Fruit fly (Drosophila melanogaster) whole organism, adult: ENCODE data around the gene puf.

Source experiments
- CG11617 ChIP-seq: fragments of 200-800 bp; sonication (Bioruptor generic); optimal IDR thresholded peaks from 2 replicates; lab custom pipeline; 2017; ENCODE audit warnings: mild to moderate bottlenecking, missing biosample characterization, missing genetic modification reagents, missing genetic modification characterization
- CG12768 ChIP-seq: fragments of 200-800 bp; sonication (Bioruptor generic); optimal IDR thresholded peaks from 2 replicates; lab custom pipeline; 2017; ENCODE audit warnings: missing biosample characterization, missing genetic modification characterization, mild to moderate bottlenecking, moderate library complexity, missing genetic modification reagents
- CG14711 ChIP-seq: fragments of 200-800 bp; sonication (Bioruptor generic); optimal IDR thresholded peaks from 2 replicates; lab custom pipeline; 2018; ENCODE audit warnings: missing biosample characterization, mild to moderate bottlenecking, missing genetic modification characterization, moderate library complexity
- CG1620 ChIP-seq: fragments of 200-800 bp; sonication (Bioruptor generic); optimal IDR thresholded peaks from 2 replicates; lab custom pipeline; 2016; ENCODE audit warnings: missing biosample characterization, missing genetic modification characterization
- CG33017 ChIP-seq: fragments of 200-800 bp; sonication (Bioruptor generic); optimal IDR thresholded peaks from 2 replicates; lab custom pipeline; 2018; ENCODE audit warnings: missing biosample characterization, mild to moderate bottlenecking, missing genetic modification characterization, moderate library complexity
- CG5204 ChIP-seq: fragments of 200-800 bp; sonication (Bioruptor generic); optimal IDR thresholded peaks from 2 replicates; lab custom pipeline; 2016; ENCODE audit warnings: missing biosample characterization, missing genetic modification characterization
- CG7045 ChIP-seq: fragments of 200-800 bp; sonication (Bioruptor generic); optimal IDR thresholded peaks from 2 replicates; lab custom pipeline; 2017; ENCODE audit warnings: missing biosample characterization, mild to moderate bottlenecking, missing genetic modification characterization
- CG7101 ChIP-seq: fragments of 200-800 bp; sonication (Bioruptor generic); optimal IDR thresholded peaks from 2 replicates; lab custom pipeline; 2018; ENCODE audit warnings: missing biosample characterization, mild to moderate bottlenecking, missing genetic modification characterization, moderate library complexity
- Clk ChIP-seq: fragments of 200-800 bp; sonication (Bioruptor generic); optimal IDR thresholded peaks from 2 replicates; lab custom pipeline; 2017; ENCODE audit warnings: missing biosample characterization, missing genetic modification characterization
- Crg-1 ChIP-seq: fragments of 200-800 bp; sonication (Bioruptor generic); optimal IDR thresholded peaks from 2 replicates; lab custom pipeline; 2016; ENCODE audit warnings: missing biosample characterization, missing genetic modification characterization
- Hr96 ChIP-seq: fragments of 200-800 bp; sonication (Bioruptor generic); optimal IDR thresholded peaks from 2 replicates; lab custom pipeline; 2016; ENCODE audit warnings: missing biosample characterization, missing genetic modification characterization
- Mnt ChIP-seq: fragments of 200-800 bp; sonication (Bioruptor generic); optimal IDR thresholded peaks from 2 replicates; lab custom pipeline; 2016; ENCODE audit warnings: missing biosample characterization, mild to moderate bottlenecking, missing genetic modification characterization
- bab1 ChIP-seq: fragments of 200-800 bp; sonication (Bioruptor generic); optimal IDR thresholded peaks from 3 replicates; lab custom pipeline; 2019; ENCODE audit warnings: missing biosample characterization, mild to moderate bottlenecking, missing genetic modification characterization, moderate library complexity
- cic ChIP-seq: fragments of 200-800 bp; sonication (Bioruptor generic); optimal IDR thresholded peaks from 2 replicates; lab custom pipeline; 2017; ENCODE audit warnings: missing biosample characterization, mild to moderate bottlenecking, missing genetic modification characterization, moderate library complexity
- cnc ChIP-seq, 2 experiments: fragments of >200 bp; optimal IDR thresholded peaks; 2 replicates each; lab custom pipeline; 2017
- kay ChIP-seq: fragments of 200-800 bp; sonication (Bioruptor generic); peaks from one replicate; lab custom pipeline; 2016; ENCODE audit warnings: missing biosample characterization, missing genetic modification characterization, borderline replicate concordance
- ovo ChIP-seq: fragments of 200-800 bp; sonication (Bioruptor generic); optimal IDR thresholded peaks from 2 replicates; lab custom pipeline; 2016; ENCODE audit warnings: missing biosample characterization, missing genetic modification characterization
- pad ChIP-seq: fragments of 200-800 bp; sonication (Bioruptor generic); optimal IDR thresholded peaks from 3 replicates; lab custom pipeline; 2017; ENCODE audit warnings: missing biosample characterization, missing genetic modification characterization, mild to moderate bottlenecking, moderate library complexity, missing genetic modification reagents
- tj ChIP-seq: fragments of 200-800 bp; sonication (Bioruptor generic); optimal IDR thresholded peaks from 3 replicates; lab custom pipeline; 2017; ENCODE audit warnings: missing biosample characterization, mild to moderate bottlenecking, missing genetic modification characterization, moderate library complexity
- toe ChIP-seq: fragments of 200-800 bp; sonication (Bioruptor generic); optimal IDR thresholded peaks from 2 replicates; lab custom pipeline; 2016; ENCODE audit warnings: missing biosample characterization, missing genetic modification characterization

The puf gene

DNA sequence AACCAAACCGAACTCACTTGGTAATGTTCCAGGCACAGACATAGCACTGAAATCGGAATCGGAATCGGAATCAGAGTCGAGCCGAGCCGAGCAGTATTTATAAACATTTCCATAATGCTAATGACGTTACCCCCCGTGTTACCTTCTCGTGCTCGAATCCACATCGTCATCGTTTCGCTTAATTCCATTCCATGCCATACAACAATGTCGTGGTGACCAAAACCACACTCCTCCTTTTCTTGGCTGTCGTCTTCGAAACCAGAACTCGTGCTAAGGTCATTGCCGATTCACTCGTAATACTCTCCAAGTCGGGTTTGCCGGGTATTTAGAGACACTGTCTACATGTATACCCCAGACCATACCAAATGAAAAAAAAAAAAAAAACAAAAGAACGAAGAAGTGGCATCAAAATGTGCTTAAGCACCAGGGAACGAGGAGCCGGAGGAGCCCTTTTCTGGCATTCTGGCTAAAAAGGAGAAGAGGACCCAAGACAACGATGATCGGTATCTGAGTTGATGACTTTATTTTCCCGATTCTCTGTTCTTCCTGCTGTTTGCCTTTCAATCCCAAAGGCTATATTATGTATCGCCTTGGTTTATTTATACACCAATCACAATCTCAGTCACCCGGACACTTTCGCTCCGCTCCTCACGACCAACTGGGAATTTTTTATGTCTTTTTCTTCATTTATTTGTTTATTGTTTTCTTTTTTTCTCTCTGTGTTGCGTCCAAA lies 46.3 kb downstream of the puf start:
- no peak for TF ChIP-seq Mnt (GFP tag; lab: Kevin White, UChicago)
- TF ChIP-seq kay (GFP tag; lab: Kevin White, UChicago): peak; percentile 67
- peak; percentile 71 for TF ChIP-seq tj (GFP tag; lab: Kevin White, UChicago)

DNA sequence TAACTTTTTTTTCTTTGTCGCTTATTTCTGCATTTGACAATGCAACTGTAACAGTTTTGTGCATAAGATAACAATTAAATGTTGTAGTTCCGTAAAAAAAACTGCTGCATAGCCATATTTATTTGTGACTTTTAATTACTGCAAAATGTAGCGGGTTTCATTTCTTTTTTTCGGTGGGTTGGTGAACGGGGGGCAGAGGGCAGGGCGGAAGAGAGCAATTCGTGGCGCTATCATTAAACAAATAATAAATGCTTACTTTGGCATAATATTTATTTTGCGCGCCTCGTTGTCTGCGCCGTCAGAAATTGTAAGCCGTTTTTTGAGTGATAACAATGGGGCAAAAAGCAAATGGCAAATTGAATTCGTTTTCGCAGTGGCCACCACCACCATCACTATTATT lies 48.8 kb downstream of the puf start:
- TF ChIP-seq Mnt (GFP tag; lab: Kevin White, UChicago): no peak
- TF ChIP-seq kay (GFP tag; lab: Kevin White, UChicago): no peak
- no peak for TF ChIP-seq cnc (optimal IDR thresholded peaks at IDR 0.05; lab: Kevin White, UChicago)
- TF ChIP-seq CG1620: no peak
- TF ChIP-seq CG14711 (tag; lab: Kevin White, UChicago): peak; percentile 30
- TF ChIP-seq toe (GFP tag; lab: Kevin White, UChicago): no peak
- TF ChIP-seq tj (GFP tag; lab: Kevin White, UChicago): peak; percentile 100
- TF ChIP-seq CG7101 (tag; lab: Kevin White, UChicago): peak; percentile 24
- TF ChIP-seq ovo (GFP tag; lab: Kevin White, UChicago): no peak
- TF ChIP-seq CG12768: peak; percentile 41
- peak; percentile 13 for TF ChIP-seq Hr96 (GFP tag; lab: Kevin White, UChicago)
- TF ChIP-seq CG5204 (GFP tag; lab: Kevin White, UChicago): no peak
- TF ChIP-seq CG33017 (tag; lab: Kevin White, UChicago): no peak
- TF ChIP-seq CG7045 (GFP tag; lab: Kevin White, UChicago): peak; percentile 14
- TF ChIP-seq cic (GFP tag; lab: Kevin White, UChicago): peak; percentile 41
- TF ChIP-seq bab1 (GFP tag; lab: Kevin White, UChicago): no peak
- TF ChIP-seq pad: peak; percentile 28
- peak; percentile 20 for TF ChIP-seq CG11617 (GFP tag; lab: Kevin White, UChicago)
- TF ChIP-seq Crg-1 (GFP tag; lab: Kevin White, UChicago): no peak

DNA sequence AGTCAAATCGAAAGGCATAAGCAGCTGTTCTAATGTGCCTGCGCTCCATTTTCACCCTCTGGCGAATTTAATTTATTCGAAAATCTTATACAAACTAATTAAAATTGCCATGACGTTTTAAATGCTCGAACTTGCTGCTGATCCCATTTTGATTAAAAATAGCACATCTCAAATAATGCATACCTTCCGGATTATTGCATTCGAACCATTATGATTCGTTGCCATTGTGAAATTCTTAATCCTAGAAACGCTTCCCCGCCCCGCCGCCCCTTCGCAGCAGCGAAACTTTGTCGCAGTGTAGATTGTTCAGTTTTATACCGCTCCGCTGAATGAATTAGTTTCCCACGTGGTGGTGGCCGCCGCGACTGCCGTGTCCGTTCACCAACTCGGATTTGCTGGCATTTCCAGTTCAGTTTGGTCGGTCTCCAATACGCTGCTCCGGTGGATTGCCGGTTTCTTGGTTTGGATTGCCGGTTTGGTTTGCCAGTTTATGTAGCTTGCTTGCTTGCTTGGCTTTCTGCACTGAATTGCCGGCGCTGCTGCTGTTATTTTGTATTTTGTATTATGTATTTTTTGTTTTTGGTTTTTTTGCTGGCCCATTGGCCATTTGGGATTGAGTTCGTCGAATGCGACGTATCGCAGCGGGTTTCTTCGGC lies 51.2 kb downstream of the puf start:
- peak; percentile 1 for TF ChIP-seq tj (GFP tag; lab: Kevin White, UChicago)
- TF ChIP-seq CG11617 (GFP tag; lab: Kevin White, UChicago): no peak

DNA sequence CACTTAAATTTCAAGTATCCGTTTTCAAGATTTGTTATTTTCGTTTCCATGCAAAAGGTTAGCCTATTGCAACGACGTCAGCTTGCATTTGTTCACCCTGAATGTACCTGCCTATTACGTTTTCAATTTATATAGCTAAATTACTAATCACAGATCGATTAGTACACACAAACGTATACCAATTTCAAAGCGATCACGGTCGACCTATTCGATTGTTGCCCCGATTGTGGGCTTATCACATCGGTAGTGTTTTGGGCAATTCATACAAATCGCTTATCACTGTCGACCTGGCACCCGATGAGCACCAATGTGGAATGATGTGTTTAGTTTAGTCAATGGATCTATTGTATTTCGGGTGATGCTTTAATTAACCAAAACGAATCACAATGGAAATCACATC lies 53.0 kb downstream of the puf start:
- peak; percentile 48 for TF ChIP-seq cic (GFP tag; lab: Kevin White, UChicago)
- TF ChIP-seq cnc (optimal IDR thresholded peaks at IDR 0.05; lab: Kevin White, UChicago): no peak

DNA sequence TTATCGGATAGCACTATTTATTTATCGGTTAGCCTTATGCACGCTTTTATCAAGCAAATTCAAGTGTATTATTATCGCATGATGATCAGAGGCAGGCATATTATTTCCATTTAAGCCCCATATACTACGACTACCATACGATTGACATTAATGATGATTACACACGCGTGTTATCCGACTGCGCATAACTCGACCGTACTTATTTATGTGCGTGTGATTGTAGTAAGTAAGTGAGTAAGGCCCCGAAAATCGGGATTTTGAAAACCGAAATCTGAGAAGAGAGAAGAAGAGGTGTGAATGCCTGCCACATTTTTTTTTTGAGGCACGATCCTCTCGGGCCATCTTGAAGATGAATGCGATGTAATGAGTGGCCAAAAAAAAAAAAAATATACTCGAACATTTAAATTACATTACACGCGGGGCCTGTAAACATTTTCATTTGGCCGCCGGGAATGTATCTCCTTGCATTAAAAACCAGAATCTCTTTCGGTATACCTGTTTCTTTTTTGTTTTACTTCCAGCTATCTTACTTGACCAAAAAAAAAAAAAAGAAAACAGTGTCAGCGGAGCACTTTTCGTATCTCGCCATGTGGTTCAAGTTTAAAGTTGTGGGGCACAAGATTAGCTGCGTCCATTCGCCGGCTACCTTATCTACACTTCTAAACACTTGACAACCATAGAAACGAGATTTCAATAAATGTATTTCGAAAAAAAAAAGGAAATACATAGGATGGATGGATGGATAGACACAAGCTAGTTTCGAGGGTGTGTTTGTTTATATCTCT lies 54.3 kb downstream of the puf start:
- TF ChIP-seq CG33017 (tag; lab: Kevin White, UChicago) (no peak), kay (GFP tag; lab: Kevin White, UChicago) (peak; percentile 53), bab1 (GFP tag; lab: Kevin White, UChicago) (no peak), CG5204 (GFP tag; lab: Kevin White, UChicago) (no peak), CG11617 (GFP tag; lab: Kevin White, UChicago) (no peak)

DNA sequence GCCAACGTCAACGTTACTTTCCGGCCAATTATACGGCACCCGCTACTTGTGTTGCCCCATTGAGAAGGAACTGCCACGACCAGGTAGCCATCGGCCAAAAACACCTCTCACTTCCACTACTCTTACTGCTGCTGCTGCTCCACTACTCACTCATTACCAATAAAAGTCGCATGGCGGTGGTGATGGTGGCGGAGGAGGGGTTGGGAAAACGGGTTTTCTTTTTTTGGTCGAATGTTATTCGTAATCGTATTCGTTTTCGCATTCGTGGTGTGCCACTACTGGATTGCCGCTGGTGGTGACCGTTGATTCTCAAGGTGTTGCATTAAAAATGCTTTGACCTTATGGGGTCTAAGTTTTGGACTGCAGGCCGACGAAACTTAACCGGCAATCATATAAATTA lies 56.1 kb downstream of the puf start:
- no peak for TF ChIP-seq CG11617 (GFP tag; lab: Kevin White, UChicago)
- no peak for TF ChIP-seq cic (GFP tag; lab: Kevin White, UChicago)
- no peak for TF ChIP-seq CG14711 (tag; lab: Kevin White, UChicago)
- no peak for TF ChIP-seq CG7045 (GFP tag; lab: Kevin White, UChicago)
- no peak for TF ChIP-seq bab1 (GFP tag; lab: Kevin White, UChicago)
- no peak for TF ChIP-seq ovo (GFP tag; lab: Kevin White, UChicago)
- TF ChIP-seq Crg-1 (GFP tag; lab: Kevin White, UChicago): no peak
- TF ChIP-seq tj (GFP tag; lab: Kevin White, UChicago): no peak
- TF ChIP-seq cnc (optimal IDR thresholded peaks at IDR 0.05; lab: Kevin White, UChicago): no peak
- TF ChIP-seq pad: no peak
- no peak for TF ChIP-seq CG5204 (GFP tag; lab: Kevin White, UChicago)

DNA sequence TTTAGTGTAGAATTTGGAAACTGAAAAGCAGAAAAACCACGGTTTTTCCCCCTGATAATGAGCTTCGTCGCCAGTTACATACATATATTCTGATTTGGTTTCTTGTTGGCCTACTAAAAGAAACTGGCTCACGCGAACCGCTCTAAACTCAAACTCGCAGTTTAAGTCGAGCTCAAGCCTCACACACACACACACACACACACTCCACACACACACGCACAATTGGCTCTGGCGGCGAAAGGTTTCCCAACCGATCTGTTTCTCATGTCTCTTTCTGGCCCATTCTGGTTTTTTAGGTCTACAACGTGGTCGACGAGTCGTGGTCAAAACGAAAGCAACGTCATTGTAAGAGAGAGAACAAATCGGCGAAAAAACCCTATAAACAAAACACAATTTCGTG lies 59.6 kb downstream of the puf start:
- no peak for TF ChIP-seq toe (GFP tag; lab: Kevin White, UChicago)
- no peak for TF ChIP-seq CG12768
- TF ChIP-seq cnc (optimal IDR thresholded peaks at IDR 0.05; lab: Kevin White, UChicago): no peak
- no peak for TF ChIP-seq Mnt (GFP tag; lab: Kevin White, UChicago)
- no peak for TF ChIP-seq Crg-1 (GFP tag; lab: Kevin White, UChicago)
- no peak for TF ChIP-seq cic (GFP tag; lab: Kevin White, UChicago)
- TF ChIP-seq CG33017 (tag; lab: Kevin White, UChicago): no peak
- TF ChIP-seq Hr96 (GFP tag; lab: Kevin White, UChicago): no peak
- TF ChIP-seq pad: no peak
- no peak for TF ChIP-seq bab1 (GFP tag; lab: Kevin White, UChicago)
- TF ChIP-seq CG7045 (GFP tag; lab: Kevin White, UChicago): no peak
- no peak for TF ChIP-seq ovo (GFP tag; lab: Kevin White, UChicago)
- no peak for TF ChIP-seq CG11617 (GFP tag; lab: Kevin White, UChicago)
- TF ChIP-seq tj (GFP tag; lab: Kevin White, UChicago): no peak
- TF ChIP-seq Clk (GFP tag; lab: Kevin White, UChicago): no peak
- TF ChIP-seq CG1620: no peak
- no peak for TF ChIP-seq CG7101 (tag; lab: Kevin White, UChicago)
- TF ChIP-seq CG5204 (GFP tag; lab: Kevin White, UChicago): no peak
- no peak for TF ChIP-seq kay (GFP tag; lab: Kevin White, UChicago)
- no peak for TF ChIP-seq CG14711 (tag; lab: Kevin White, UChicago)
